Fruit fly (Drosophila melanogaster) whole organism, embryonic: Measurements from ENCODE around the gene Sce.

Source experiments
- Bdp1 ChIP-seq: fragments of 200-800 bp; sonication (Bioruptor generic); optimal IDR thresholded peaks from 3 replicates; lab custom pipeline; 2016; ENCODE audit warnings: missing biosample characterization, missing genetic modification characterization
- CG14860 ChIP-seq: fragments of 200-800 bp; sonication (Bioruptor generic); IDR thresholded peaks from 3 replicates; pipeline ENCODE4 v1.3.6; 2022; ENCODE audit warnings: missing biosample characterization, missing genetic modification characterization; ENCODE audit not compliant: partially characterized antibody
- CG1603 ChIP-seq: fragments of 200-800 bp; sonication (Bioruptor generic); optimal IDR thresholded peaks from 2 replicates; lab custom pipeline; 2019; ENCODE audit warnings: missing biosample characterization, mild to moderate bottlenecking, missing genetic modification characterization, moderate library complexity
- CG16863 ChIP-seq: fragments of 200-800 bp; sonication (Bioruptor generic); optimal IDR thresholded peaks from 3 replicates; lab custom pipeline; 2016; ENCODE audit warnings: missing biosample characterization, missing genetic modification characterization
- CG1792 ChIP-seq: fragments of 200-800 bp; sonication (Bioruptor generic); optimal IDR thresholded peaks from 2 replicates; lab custom pipeline; 2016; ENCODE audit warnings: missing biosample characterization, missing genetic modification characterization
- CG18262 ChIP-seq: fragments of 200-800 bp; optimal IDR thresholded peaks from 3 replicates; lab custom pipeline; 2019; ENCODE audit warnings: missing biosample characterization, mild to moderate bottlenecking, missing genetic modification characterization, moderate library complexity
- CG18599 ChIP-seq: fragments of 200-800 bp; sonication (Bioruptor generic); optimal IDR thresholded peaks from 3 replicates; lab custom pipeline; 2017; ENCODE audit warnings: missing biosample characterization, missing genetic modification characterization, mild to moderate bottlenecking, moderate library complexity, missing genetic modification reagents
- CG2202 ChIP-seq: fragments of 200-800 bp; sonication (Bioruptor generic); optimal IDR thresholded peaks from 2 replicates; lab custom pipeline; 2018; ENCODE audit warnings: missing biosample characterization, mild to moderate bottlenecking, missing genetic modification characterization
- CG6683 ChIP-seq: fragments of 200-800 bp; sonication (Bioruptor generic); optimal IDR thresholded peaks from 2 replicates; lab custom pipeline; 2017; ENCODE audit warnings: missing biosample characterization, mild to moderate bottlenecking, missing genetic modification characterization, missing genetic modification reagents
- CG7786 ChIP-seq: fragments of 200-800 bp; sonication (Bioruptor generic); optimal IDR thresholded peaks from 2 replicates; lab custom pipeline; 2016; ENCODE audit warnings: missing biosample characterization, missing genetic modification characterization
- CG7963 ChIP-seq: fragments of 200-800 bp; sonication (Bioruptor generic); IDR thresholded peaks from 3 replicates; pipeline ENCODE4 v1.3.6; 2022; ENCODE audit warnings: missing biosample characterization, missing genetic modification characterization; ENCODE audit not compliant: partially characterized antibody
- CG8281 ChIP-seq: fragments of 200-800 bp; sonication (Bioruptor generic); optimal IDR thresholded peaks from 2 replicates; lab custom pipeline; 2018; ENCODE audit warnings: missing biosample characterization, mild to moderate bottlenecking, missing genetic modification characterization, moderate library complexity
- CG8290 ChIP-seq, 3 experiments: fragments of 200-800 bp; sonication (Bioruptor generic); optimal IDR thresholded peaks; 2 replicates each; lab custom pipeline; 2016 to 2019; ENCODE audit warnings: missing biosample characterization in 3 of 3, missing genetic modification characterization in 3 of 3, mild to moderate bottlenecking in 2 of 3, moderate library complexity in 1 of 3
- CG8478 ChIP-seq: fragments of >200 bp; optimal IDR thresholded peaks from 2 replicates; lab custom pipeline; 2018
- CG8765 ChIP-seq: fragments of 200-800 bp; sonication (Bioruptor generic); IDR thresholded peaks from 2 replicates; pipeline ENCODE4 v1.3.6; 2022; ENCODE audit warnings: missing biosample characterization, missing genetic modification characterization
- Chrac-16 ChIP-seq: fragments of 200-800 bp; sonication (Bioruptor generic); optimal IDR thresholded peaks from 3 replicates; lab custom pipeline; 2016; ENCODE audit warnings: missing biosample characterization, missing genetic modification characterization
- D ChIP-seq, 2 experiments: fragments of 200-800 bp in 1 of 2; fragments of >200 bp in 1 of 2; sonication (Bioruptor generic) in 1 of 2; optimal IDR thresholded peaks; 2 replicates in 1 of 2; 3 replicates in 1 of 2; lab custom pipeline; 2017; ENCODE audit warnings: mild to moderate bottlenecking in 1 of 2, missing biosample characterization in 1 of 2, missing genetic modification characterization in 1 of 2, missing genetic modification reagents in 1 of 2
- Dip2 ChIP-seq: fragments of 200-800 bp; sonication (Bioruptor generic); IDR thresholded peaks from 2 replicates; pipeline ENCODE4 v1.3.6; 2022; ENCODE audit warnings: missing biosample characterization, missing genetic modification characterization
- Fer3 ChIP-seq: fragments of 200-800 bp; sonication (Bioruptor generic); optimal IDR thresholded peaks from 2 replicates; lab custom pipeline; 2018; ENCODE audit warnings: missing biosample characterization, mild to moderate bottlenecking, missing genetic modification characterization, moderate library complexity
- Hr39 ChIP-seq: fragments of >200 bp; optimal IDR thresholded peaks from 2 replicates; lab custom pipeline; 2017
- Lim3 ChIP-seq: fragments of 200-800 bp; sonication (Bioruptor generic); IDR thresholded peaks from 2 replicates; pipeline ENCODE4 v1.3.6; 2022; ENCODE audit warnings: missing biosample characterization, missing genetic modification characterization
- Lpt ChIP-seq: fragments of >200 bp; optimal IDR thresholded peaks from 2 replicates; lab custom pipeline; 2018; ENCODE audit warnings: missing biosample characterization, missing genetic modification characterization
- MTF-1 ChIP-seq: fragments of 200-800 bp; sonication (Bioruptor generic); optimal IDR thresholded peaks from 2 replicates; lab custom pipeline; 2018; ENCODE audit warnings: missing biosample characterization, mild to moderate bottlenecking, missing genetic modification characterization, borderline replicate concordance
- Six4 ChIP-seq: fragments of 200-800 bp; sonication (Bioruptor generic); optimal IDR thresholded peaks from 2 replicates; lab custom pipeline; 2016; ENCODE audit warnings: missing biosample characterization, missing genetic modification characterization
- Xbp1 ChIP-seq: fragments of 200-800 bp; sonication (Bioruptor generic); optimal IDR thresholded peaks from 3 replicates; lab custom pipeline; 2016; ENCODE audit warnings: missing biosample characterization, mild to moderate bottlenecking, missing genetic modification characterization
- ab ChIP-seq: fragments of 200-800 bp; sonication (Bioruptor generic); optimal IDR thresholded peaks from 2 replicates; lab custom pipeline; 2016; ENCODE audit warnings: missing biosample characterization, missing genetic modification characterization
- abd-A ChIP-seq: fragments of 200-800 bp; sonication (Bioruptor generic); optimal IDR thresholded peaks from 3 replicates; lab custom pipeline; 2019; ENCODE audit warnings: missing biosample characterization, mild to moderate bottlenecking, missing genetic modification characterization, moderate library complexity
- ato ChIP-seq: fragments of 200-800 bp; sonication (Bioruptor generic); IDR thresholded peaks from 2 replicates; pipeline ENCODE4 v1.3.6; 2022; ENCODE audit warnings: missing biosample characterization, missing genetic modification characterization; ENCODE audit not compliant: partially characterized antibody
- btn ChIP-seq: fragments of 200-800 bp; sonication (Bioruptor generic); optimal IDR thresholded peaks from 2 replicates; lab custom pipeline; 2016; ENCODE audit warnings: missing biosample characterization, missing genetic modification characterization
- cas ChIP-seq: fragments of 200-800 bp; sonication (Bioruptor generic); IDR thresholded peaks from 2 replicates; pipeline ENCODE4 v1.3.6; 2022; ENCODE audit warnings: missing biosample characterization, missing genetic modification characterization
- cg ChIP-seq: fragments of 200-800 bp; sonication (Bioruptor generic); optimal IDR thresholded peaks from 3 replicates; lab custom pipeline; 2019; ENCODE audit warnings: missing biosample characterization, mild to moderate bottlenecking, missing genetic modification characterization, moderate library complexity
- dan ChIP-seq: fragments of 200-800 bp; sonication (Bioruptor generic); IDR thresholded peaks from 2 replicates; pipeline ENCODE4 v1.3.6; 2022; ENCODE audit warnings: missing biosample characterization, missing genetic modification characterization
- fd102C ChIP-seq: fragments of 200-800 bp; sonication (Bioruptor generic); optimal IDR thresholded peaks from 2 replicates; lab custom pipeline; 2018; ENCODE audit warnings: missing biosample characterization, mild to moderate bottlenecking, missing genetic modification characterization, moderate library complexity
- ind ChIP-seq: fragments of 200-800 bp; sonication (Bioruptor generic); optimal IDR thresholded peaks from 3 replicates; lab custom pipeline; 2016; ENCODE audit warnings: missing biosample characterization, missing genetic modification characterization
- maf-S ChIP-seq: fragments of 200-800 bp; sonication (Bioruptor generic); optimal IDR thresholded peaks from 2 replicates; lab custom pipeline; 2016; ENCODE audit warnings: missing biosample characterization, missing genetic modification characterization
- mirr ChIP-seq: fragments of 200-800 bp; sonication (Bioruptor generic); optimal IDR thresholded peaks from 3 replicates; lab custom pipeline; 2018; ENCODE audit warnings: missing biosample characterization, mild to moderate bottlenecking, missing genetic modification characterization
- pho ChIP-seq: fragments of 200-800 bp; sonication (Bioruptor generic); optimal IDR thresholded peaks from 2 replicates; lab custom pipeline; 2016; ENCODE audit warnings: missing biosample characterization, missing genetic modification characterization
- phol ChIP-seq: fragments of 200-800 bp; sonication (Bioruptor generic); optimal IDR thresholded peaks from 3 replicates; lab custom pipeline; 2018; ENCODE audit warnings: missing biosample characterization, mild to moderate bottlenecking, missing genetic modification characterization, moderate library complexity
- pita ChIP-seq: fragments of 200-800 bp; sonication (Bioruptor generic); optimal IDR thresholded peaks from 2 replicates; lab custom pipeline; 2017; ENCODE audit warnings: missing biosample characterization, mild to moderate bottlenecking, missing genetic modification characterization
- pum ChIP-seq: fragments of 200-800 bp; sonication (Bioruptor generic); optimal IDR thresholded peaks from 2 replicates; lab custom pipeline; 2016; ENCODE audit warnings: missing biosample characterization, missing genetic modification characterization
- salm ChIP-seq: fragments of 200-800 bp; sonication (Bioruptor generic); optimal IDR thresholded peaks from 2 replicates; lab custom pipeline; 2018; ENCODE audit warnings: missing biosample characterization, mild to moderate bottlenecking, missing genetic modification characterization
- sens ChIP-seq: fragments of 200-800 bp; sonication (Bioruptor generic); peaks from one replicate; lab custom pipeline; 2016; ENCODE audit warnings: missing biosample characterization, missing genetic modification characterization
- sima ChIP-seq: fragments of 200-800 bp; sonication (Bioruptor generic); optimal IDR thresholded peaks from 2 replicates; lab custom pipeline; 2016; ENCODE audit warnings: missing biosample characterization, missing genetic modification characterization
- sna ChIP-seq: fragments of 200-800 bp; sonication (Bioruptor generic); IDR thresholded peaks from 2 replicates; pipeline ENCODE4 v1.3.6; 2022; ENCODE audit warnings: missing biosample characterization, missing genetic modification characterization; ENCODE audit not compliant: partially characterized antibody
- sug ChIP-seq: fragments of 200-800 bp; optimal IDR thresholded peaks from 2 replicates; lab custom pipeline; 2019; ENCODE audit warnings: missing biosample characterization, mild to moderate bottlenecking, missing genetic modification characterization, moderate library complexity
- tio ChIP-seq: fragments of 200-800 bp; sonication (Bioruptor generic); optimal IDR thresholded peaks from 2 replicates; lab custom pipeline; 2017; ENCODE audit warnings: missing biosample characterization, missing genetic modification characterization, inconsistent platforms
- twi ChIP-seq: fragments of 200-800 bp; optimal IDR thresholded peaks from 2 replicates; lab custom pipeline; 2019; ENCODE audit warnings: missing biosample characterization, mild to moderate bottlenecking, missing genetic modification characterization, moderate library complexity
- unc-4 ChIP-seq: fragments of 200-800 bp; sonication (Bioruptor generic); IDR thresholded peaks from 2 replicates; pipeline ENCODE4 v1.3.6; 2022; ENCODE audit warnings: missing biosample characterization, missing genetic modification characterization; ENCODE audit not compliant: partially characterized antibody
- yki ChIP-seq: fragments of >200 bp; optimal IDR thresholded peaks from 3 replicates; lab custom pipeline; 2018
- zen ChIP-seq: fragments of 200-800 bp; sonication (Bioruptor generic); optimal IDR thresholded peaks from 3 replicates; lab custom pipeline; 2018; ENCODE audit warnings: missing biosample characterization, mild to moderate bottlenecking, missing genetic modification characterization, moderate library complexity

Sce gene

dm6 chr3R:27706581-27707181, 24.9 kb upstream of the Sce start, which contains the start of the genes CROT and CG12877 (continued):
- TF ChIP-seq Bdp1 (GFP tag; lab: Kevin White, UChicago) (peak; percentile 53), CG8478 (no peak), CG16863 (GFP tag; lab: Kevin White, UChicago) (peak; percentile 36), abd-A (tag; lab: Kevin White, UChicago) (no peak), btn (GFP tag; lab: Kevin White, UChicago) (no peak), Dip2 (no peak), yki (lab: Kevin White, UChicago) (no peak), Lim3 (GFP tag; lab: Robert Waterston, UW) (no peak), Xbp1 (GFP tag; lab: Kevin White, UChicago) (peak; percentile 86), dan (GFP tag; lab: Robert Waterston, UW) (no peak), CG7786 (GFP tag; lab: Kevin White, UChicago) (peak; percentile 30), CG1792 (no peak), fd102C (GFP tag; lab: Kevin White, UChicago) (no peak), phol (tag; lab: Kevin White, UChicago) (peak; percentile 89), CG8765 (GFP tag; lab: Robert Waterston, UW) (peak; percentile 48; the same call in 1 of the 2 replicates), pita (GFP tag; lab: Kevin White, UChicago) (no peak), CG8290 (GFP tag; optimal IDR thresholded peaks at IDR 0.05; lab: Kevin White, UChicago) (no peak), CG8290 (tag; optimal IDR thresholded peaks at IDR 0.05; lab: Kevin White, UChicago) (peak; percentile 18 to 61), mirr (GFP tag; lab: Kevin White, UChicago) (peak; percentile 11), salm (tag; lab: Kevin White, UChicago) (no peak), CG7963 (GFP tag; lab: Robert Waterston, UW) (no peak), Lpt (GFP tag; lab: Kevin White, UChicago) (no peak), ato (GFP tag; lab: Robert Waterston, UW) (no peak), unc-4 (GFP tag; lab: Robert Waterston, UW) (peak; percentile 31; the same call in 1 of the 2 replicates), sima (no peak), cg (GFP tag; lab: Kevin White, UChicago) (no peak), sens (GFP tag; lab: Kevin White, UChicago) (peak; percentile 93), CG8281 (tag; lab: Kevin White, UChicago) (peak; percentile 5), ind (peak; percentile 86), D (optimal IDR thresholded peaks at IDR 0.05; lab: Kevin White, UChicago) (no peak), D (GFP tag; optimal IDR thresholded peaks at IDR 0.05; lab: Kevin White, UChicago) (peak; percentile 70), sna (GFP tag; lab: Robert Waterston, UW) (no peak), Six4 (GFP tag; lab: Kevin White, UChicago) (peak; percentile 60), CG14860 (GFP tag; lab: Robert Waterston, UW) (no peak), CG6683 (GFP tag; lab: Kevin White, UChicago) (no peak), zen (tag; lab: Kevin White, UChicago) (peak; percentile 72), CG18599 (GFP tag; lab: Kevin White, UChicago) (peak; percentile 80), CG18262 (tag; lab: Kevin White, UChicago) (peak; percentile 99), twi (tag; lab: Kevin White, UChicago) (peak; percentile 81), ab (GFP tag; lab: Kevin White, UChicago) (no peak), Chrac-16 (GFP tag; lab: Kevin White, UChicago) (peak; percentile 77), Fer3 (tag; lab: Kevin White, UChicago) (peak; percentile 63), CG1603 (tag; lab: Kevin White, UChicago) (peak; percentile 52), tio (GFP tag; lab: Kevin White, UChicago) (no peak), Hr39 (lab: Kevin White, UChicago) (no peak), pho (peak; percentile 50), maf-S (GFP tag; lab: Kevin White, UChicago) (peak; percentile 30), CG2202 (tag; lab: Kevin White, UChicago) (peak; percentile 59), pum (GFP tag; lab: Kevin White, UChicago) (peak; percentile 18), cas (GFP tag; lab: Robert Waterston, UW) (peak; percentile 30; the same call in 1 of the 2 replicates), sug (tag; lab: Kevin White, UChicago) (peak; percentile 72), MTF-1 (GFP tag; lab: Kevin White, UChicago) (no peak)
